Fruit fly (Drosophila melanogaster) whole organism, embryonic: Measurements from ENCODE around the gene schlank.

Experiments used
- Antp ChIP-seq: fragments of 200-800 bp; sonication (Bioruptor generic); optimal IDR thresholded peaks from 3 replicates; lab custom pipeline; 2016; ENCODE audit warnings: missing biosample characterization, missing genetic modification characterization
- CG1024 ChIP-seq: fragments of 200-800 bp; sonication (Bioruptor generic); IDR thresholded peaks from 2 replicates; pipeline ENCODE4 v1.3.6; 2022; ENCODE audit warnings: missing biosample characterization, missing genetic modification characterization
- CG11085 ChIP-seq: fragments of 200-800 bp; sonication (Bioruptor generic); IDR thresholded peaks from 2 replicates; pipeline ENCODE4 v1.3.6; 2022; ENCODE audit warnings: missing biosample characterization, missing genetic modification characterization
- CG11247 ChIP-seq: fragments of 200-800 bp; sonication (Bioruptor generic); IDR thresholded peaks from 2 replicates; pipeline ENCODE4 v1.3.6; 2022; ENCODE audit warnings: missing biosample characterization, missing genetic modification characterization
- CG12659 ChIP-seq: fragments of 200-800 bp; sonication (Bioruptor generic); optimal IDR thresholded peaks from 3 replicates; lab custom pipeline; 2017; ENCODE audit warnings: mild to moderate bottlenecking, missing biosample characterization, missing genetic modification reagents, missing genetic modification characterization
- CG14441 ChIP-seq: fragments of 200-800 bp; sonication (Bioruptor generic); IDR thresholded peaks from 2 replicates; pipeline ENCODE4 v1.3.6; 2022; ENCODE audit warnings: missing biosample characterization, missing genetic modification characterization
- CG14710 ChIP-seq: fragments of 200-800 bp; sonication (Bioruptor generic); optimal IDR thresholded peaks from 3 replicates; lab custom pipeline; 2019; ENCODE audit warnings: missing biosample characterization, mild to moderate bottlenecking, missing genetic modification characterization, moderate library complexity
- CG1529 ChIP-seq: fragments of 200-800 bp; sonication (Bioruptor generic); optimal IDR thresholded peaks from 3 replicates; lab custom pipeline; 2018; ENCODE audit warnings: missing biosample characterization, missing genetic modification characterization
- CG15514 ChIP-seq: fragments of 200-800 bp; sonication (Bioruptor generic); optimal IDR thresholded peaks from 3 replicates; lab custom pipeline; 2017; ENCODE audit warnings: missing biosample characterization, missing genetic modification characterization, mild to moderate bottlenecking, moderate library complexity, missing genetic modification reagents
- CG17328 ChIP-seq: fragments of 200-800 bp; sonication (Bioruptor generic); IDR thresholded peaks from 2 replicates; pipeline ENCODE4 v1.3.6; 2022; ENCODE audit warnings: missing biosample characterization, missing genetic modification characterization
- CG17568 ChIP-seq: fragments of 200-800 bp; sonication (Bioruptor generic); optimal IDR thresholded peaks from 2 replicates; lab custom pipeline; 2018; ENCODE audit warnings: missing biosample characterization, mild to moderate bottlenecking, missing genetic modification characterization, moderate library complexity
- CG2120 ChIP-seq: fragments of 200-800 bp; sonication (Bioruptor generic); optimal IDR thresholded peaks from 3 replicates; lab custom pipeline; 2016; ENCODE audit warnings: missing biosample characterization, missing genetic modification characterization
- CG3281 ChIP-seq: fragments of 200-800 bp; sonication (Bioruptor generic); optimal IDR thresholded peaks from 3 replicates; lab custom pipeline; 2017; ENCODE audit warnings: missing biosample characterization, mild to moderate bottlenecking, missing genetic modification characterization
- CG34376 ChIP-seq: fragments of 200-800 bp; sonication (Bioruptor generic); optimal IDR thresholded peaks from 2 replicates; lab custom pipeline; 2018; ENCODE audit warnings: missing biosample characterization, mild to moderate bottlenecking, missing genetic modification characterization
- CG4424 ChIP-seq: fragments of 200-800 bp; sonication (Bioruptor generic); optimal IDR thresholded peaks from 3 replicates; lab custom pipeline; 2016; ENCODE audit warnings: missing biosample characterization, missing genetic modification characterization
- CG5180 ChIP-seq: fragments of 200-800 bp; sonication (Bioruptor generic); optimal IDR thresholded peaks from 3 replicates; lab custom pipeline; 2017; ENCODE audit warnings: missing biosample characterization, missing genetic modification characterization, mild to moderate bottlenecking, moderate library complexity, missing genetic modification reagents
- CG6765 ChIP-seq: fragments of 200-800 bp; sonication (Bioruptor generic); optimal IDR thresholded peaks from 3 replicates; lab custom pipeline; 2017; ENCODE audit warnings: missing biosample characterization, mild to moderate bottlenecking, missing genetic modification characterization
- CG8089 ChIP-seq: fragments of 200-800 bp; sonication (Bioruptor generic); optimal IDR thresholded peaks from 3 replicates; lab custom pipeline; 2016; ENCODE audit warnings: missing biosample characterization, missing genetic modification characterization
- CG8359 ChIP-seq: fragments of 200-800 bp; sonication (Bioruptor generic); optimal IDR thresholded peaks from 2 replicates; lab custom pipeline; 2017; ENCODE audit warnings: missing biosample characterization, mild to moderate bottlenecking, missing genetic modification characterization, borderline replicate concordance
- CG9609 ChIP-seq: fragments of 200-800 bp; sonication (Bioruptor generic); optimal IDR thresholded peaks from 3 replicates; lab custom pipeline; 2016; ENCODE audit warnings: missing biosample characterization, missing genetic modification characterization
- CG9727 ChIP-seq: fragments of 200-800 bp; sonication (Bioruptor generic); optimal IDR thresholded peaks from 3 replicates; lab custom pipeline; 2017; ENCODE audit warnings: missing biosample characterization, mild to moderate bottlenecking, missing genetic modification characterization
- CG9876 ChIP-seq: fragments of 200-800 bp; sonication (Bioruptor generic); optimal IDR thresholded peaks from 2 replicates; lab custom pipeline; 2016; ENCODE audit warnings: missing biosample characterization, missing genetic modification characterization
- CHES-1-like ChIP-seq: fragments of 200-800 bp; sonication (Bioruptor generic); optimal IDR thresholded peaks from 2 replicates; lab custom pipeline; 2016; ENCODE audit warnings: missing biosample characterization, missing genetic modification characterization
- CkIIα-i1 ChIP-seq: fragments of 200-800 bp; sonication (Bioruptor generic); IDR thresholded peaks from 2 replicates; pipeline ENCODE4 v1.3.6; 2022; ENCODE audit warnings: missing biosample characterization, missing genetic modification characterization
- ERR ChIP-seq: fragments of 200-800 bp; sonication (Bioruptor generic); optimal IDR thresholded peaks from 2 replicates; lab custom pipeline; 2016; ENCODE audit warnings: missing biosample characterization, missing genetic modification characterization
- Ets97D ChIP-seq: fragments of 200-800 bp; sonication (Bioruptor generic); optimal IDR thresholded peaks from 3 replicates; lab custom pipeline; 2016; ENCODE audit warnings: missing biosample characterization, missing genetic modification characterization
- Hand ChIP-seq: fragments of 200-800 bp; sonication (Bioruptor generic); optimal IDR thresholded peaks from 2 replicates; lab custom pipeline; 2017; ENCODE audit warnings: mild to moderate bottlenecking, missing biosample characterization, missing genetic modification reagents, missing genetic modification characterization
- Hr3 ChIP-seq: fragments of 200-800 bp; sonication (Bioruptor generic); optimal IDR thresholded peaks from 3 replicates; lab custom pipeline; 2016; ENCODE audit warnings: missing biosample characterization, missing genetic modification characterization
- Lpt ChIP-seq: fragments of >200 bp; optimal IDR thresholded peaks from 2 replicates; lab custom pipeline; 2018; ENCODE audit warnings: missing biosample characterization, missing genetic modification characterization
- Meics ChIP-seq: fragments of 200-800 bp; sonication (Bioruptor generic); optimal IDR thresholded peaks from 2 replicates; lab custom pipeline; 2017; ENCODE audit warnings: missing biosample characterization, mild to moderate bottlenecking, missing genetic modification characterization
- NfI ChIP-seq: fragments of 200-800 bp; sonication (Bioruptor generic); optimal IDR thresholded peaks from 3 replicates; lab custom pipeline; 2018; ENCODE audit warnings: missing biosample characterization, mild to moderate bottlenecking, missing genetic modification characterization, moderate library complexity
- Side ChIP-seq: fragments of 200-800 bp; sonication (Bioruptor generic); optimal IDR thresholded peaks from 2 replicates; lab custom pipeline; 2016; ENCODE audit warnings: missing biosample characterization, missing genetic modification characterization
- Sin3A ChIP-seq: fragments of >200 bp; optimal IDR thresholded peaks from 2 replicates; lab custom pipeline; 2018
- al ChIP-seq: fragments of 200-800 bp; sonication (Bioruptor generic); IDR thresholded peaks from 2 replicates; pipeline ENCODE4 v1.3.6; 2022; ENCODE audit warnings: missing biosample characterization, missing genetic modification characterization
- bab2 ChIP-seq: fragments of 200-800 bp; sonication (Bioruptor generic); optimal IDR thresholded peaks from 2 replicates; lab custom pipeline; 2016; ENCODE audit warnings: missing biosample characterization, missing genetic modification characterization
- bbx ChIP-seq: fragments of 200-800 bp; sonication (Bioruptor generic); IDR thresholded peaks from 2 replicates; pipeline ENCODE4 v1.3.6; 2022; ENCODE audit warnings: missing biosample characterization, missing genetic modification characterization; ENCODE audit not compliant: partially characterized antibody
- cad ChIP-seq: fragments of >200 bp; optimal IDR thresholded peaks from 2 replicates; lab custom pipeline; 2017; ENCODE audit warnings: missing biosample characterization, missing genetic modification characterization
- ewg ChIP-seq: fragments of 200-800 bp; sonication (Bioruptor generic); optimal IDR thresholded peaks from 3 replicates; lab custom pipeline; 2017; ENCODE audit warnings: mild to moderate bottlenecking, missing biosample characterization, missing genetic modification reagents, missing genetic modification characterization
- kni ChIP-seq: fragments of 200-800 bp; sonication (Bioruptor generic); optimal IDR thresholded peaks from 3 replicates; lab custom pipeline; 2017; ENCODE audit warnings: mild to moderate bottlenecking, missing biosample characterization, missing genetic modification reagents, missing genetic modification characterization
- knrl ChIP-seq: fragments of 200-800 bp; sonication (Bioruptor generic); IDR thresholded peaks from 3 replicates; pipeline ENCODE4 v1.3.6; 2022; ENCODE audit warnings: missing biosample characterization, missing genetic modification characterization; ENCODE audit not compliant: partially characterized antibody
- nerfin-2 ChIP-seq: fragments of 200-800 bp; sonication (Bioruptor generic); IDR thresholded peaks from 2 replicates; pipeline ENCODE4 v1.3.6; 2022; ENCODE audit warnings: missing biosample characterization, missing genetic modification characterization; ENCODE audit not compliant: partially characterized antibody
- otp ChIP-seq: fragments of 200-800 bp; sonication (Bioruptor generic); IDR thresholded peaks from 3 replicates; pipeline ENCODE4, ENCODE4 v1.3.6; 2022; ENCODE audit warnings: missing biosample characterization, missing genetic modification characterization
- pita ChIP-seq: fragments of 200-800 bp; sonication (Bioruptor generic); optimal IDR thresholded peaks from 2 replicates; lab custom pipeline; 2017; ENCODE audit warnings: missing biosample characterization, mild to moderate bottlenecking, missing genetic modification characterization
- row ChIP-seq: fragments of 200-800 bp; sonication (Bioruptor generic); IDR thresholded peaks from 3 replicates; pipeline ENCODE4 v1.3.6; 2022; ENCODE audit warnings: missing biosample characterization, missing genetic modification characterization
- sc ChIP-seq, 3 experiments: fragments of >200 bp in 2 of 3; fragments of 200-800 bp in 1 of 3; sonication (Bioruptor generic) in 1 of 3; optimal IDR thresholded peaks; 2 replicates in 2 of 3; 3 replicates in 1 of 3; lab custom pipeline; 2017; ENCODE audit warnings: mild to moderate bottlenecking in 1 of 3, missing biosample characterization in 1 of 3, missing genetic modification characterization in 1 of 3, missing genetic modification reagents in 1 of 3
- seq ChIP-seq: fragments of 200-800 bp; sonication (Bioruptor generic); IDR thresholded peaks from 2 replicates; pipeline ENCODE4 v1.3.6; 2022; ENCODE audit warnings: missing biosample characterization, missing genetic modification characterization
- sisA ChIP-seq: fragments of 200-800 bp; sonication (Bioruptor generic); IDR thresholded peaks from 2 replicates; pipeline ENCODE4 v1.3.6; 2022; ENCODE audit warnings: missing biosample characterization, missing genetic modification characterization
- sob ChIP-seq: fragments of 200-800 bp; sonication (Bioruptor generic); IDR thresholded peaks from 2 replicates; pipeline ENCODE4 v1.3.6; 2022; ENCODE audit warnings: missing biosample characterization, missing genetic modification characterization
- trem ChIP-seq: fragments of 200-800 bp; optimal IDR thresholded peaks from 3 replicates; lab custom pipeline; 2019; ENCODE audit warnings: missing biosample characterization, mild to moderate bottlenecking, missing genetic modification characterization, moderate library complexity
- ttk ChIP-seq: fragments of 200-800 bp; sonication (Bioruptor generic); IDR thresholded peaks from 2 replicates; pipeline ENCODE4 v2.1.2; 2022; ENCODE audit warnings: missing biosample characterization, missing genetic modification characterization

schlank gene

dm6 chrX:6267187-6267711 lies at the start of gene schlank (continued):
- TF ChIP-seq CG9727 (GFP tag; lab: Kevin White, UChicago) (peak; percentile 55), ttk (GFP tag; lab: Robert Waterston, UW) (peak; percentile 26; the same call in 1 of the 2 replicates), CG17328 (GFP tag; lab: Robert Waterston, UW) (peak; percentile 18; the same call in 1 of the 2 replicates), CG34376 (no peak), CG9876 (GFP tag; lab: Kevin White, UChicago) (peak; percentile 26), CHES-1-like (GFP tag; lab: Kevin White, UChicago) (peak; percentile 9), NfI (peak; percentile 50), cad (GFP tag; lab: Kevin White, UChicago) (no peak), CG3281 (no peak), Sin3A (lab: Kevin White, UChicago) (peak; percentile 37), knrl (no peak), CG6765 (GFP tag; lab: Kevin White, UChicago) (peak; percentile 20), CG8359 (GFP tag; lab: Kevin White, UChicago) (no peak), CG14441 (GFP tag; lab: Robert Waterston, UW) (peak; percentile 71), pita (GFP tag; lab: Kevin White, UChicago) (no peak), bab2 (GFP tag; lab: Kevin White, UChicago) (peak; percentile 62), CG8089 (GFP tag; lab: Kevin White, UChicago) (peak; percentile 47), ERR (GFP tag; lab: Kevin White, UChicago) (peak; percentile 46), Hr3 (GFP tag; lab: Kevin White, UChicago) (peak; percentile 41), sisA (GFP tag; lab: Robert Waterston, UW) (peak; percentile 74), CG11085 (GFP tag; lab: Robert Waterston, UW) (peak; percentile 22; the same call in 1 of the 2 replicates), CkIIα-i1 (GFP tag; lab: Robert Waterston, UW) (no peak), CG12659 (peak; percentile 45), CG5180 (GFP tag; lab: Kevin White, UChicago) (no peak), otp (0 out of 3 replicates have a peak, but pooled peaks have one; percentile 12), row (GFP tag; lab: Robert Waterston, UW) (peak; percentile 91), sob (peak; percentile 27; the same call in 1 of the 2 replicates), CG17568 (GFP tag; lab: Kevin White, UChicago) (no peak), Side (GFP tag; lab: Kevin White, UChicago) (peak; percentile 58), nerfin-2 (GFP tag; lab: Robert Waterston, UW) (no peak), Ets97D (GFP tag; lab: Kevin White, UChicago) (peak; percentile 36), CG1024 (GFP tag; lab: Robert Waterston, UW) (peak; percentile 43; the same call in 1 of the 2 replicates), sc (optimal IDR thresholded peaks at IDR 0.05; lab: Kevin White, UChicago) (no peak), sc (GFP tag; optimal IDR thresholded peaks at IDR 0.05; lab: Kevin White, UChicago) (no peak), bbx (GFP tag; lab: Robert Waterston, UW) (no peak), CG11247 (GFP tag; lab: Robert Waterston, UW) (peak; percentile 16; the same call in 1 of the 2 replicates), CG1529 (GFP tag; lab: Kevin White, UChicago) (no peak), kni (GFP tag; lab: Kevin White, UChicago) (no peak), Meics (GFP tag; lab: Kevin White, UChicago) (peak; percentile 18), seq (GFP tag; lab: Robert Waterston, UW) (peak; percentile 52; the same call in 1 of the 2 replicates), CG14710 (tag; lab: Kevin White, UChicago) (peak; percentile 62), CG4424 (GFP tag; lab: Kevin White, UChicago) (peak; percentile 30), Lpt (GFP tag; lab: Kevin White, UChicago) (no peak), al (GFP tag; lab: Robert Waterston, UW) (no peak; the same call in 1 of the 2 replicates), CG2120 (peak; percentile 70), CG15514 (GFP tag; lab: Kevin White, UChicago) (peak; percentile 12), CG9609 (GFP tag; lab: Kevin White, UChicago) (peak; percentile 33), ewg (peak; percentile 39), Antp (GFP tag; lab: Kevin White, UChicago) (peak; percentile 75), Hand (GFP tag; lab: Kevin White, UChicago) (no peak), trem (tag; lab: Kevin White, UChicago) (peak; percentile 10)
